Worm (Caenorhabditis elegans): ENCODE measurements around the gene K02A6.2.

ce11 chrX:8214424-8215115 is 10.2 kb downstream of the K02A6.2 start, which contains the start of gene C47D2.1:
- TF ChIP-seq dao-5 (tag; optimal IDR thresholded peaks at IDR 0.05) (no peak), W03F9.2 (tag; optimal IDR thresholded peaks at IDR 0.05) (no peak), him-1 (tag; optimal IDR thresholded peaks at IDR 0.05) (no peak)
